Fruit fly (Drosophila melanogaster) whole organism, adult: ENCODE results near the gene CG5973.

Experiments
- CG14711 ChIP-seq: fragments of 200-800 bp; sonication (Bioruptor generic); optimal IDR thresholded peaks from 2 replicates; lab custom pipeline; 2018; ENCODE audit warnings: missing biosample characterization, mild to moderate bottlenecking, missing genetic modification characterization, moderate library complexity
- CG1620 ChIP-seq: fragments of 200-800 bp; sonication (Bioruptor generic); optimal IDR thresholded peaks from 2 replicates; lab custom pipeline; 2016; ENCODE audit warnings: missing biosample characterization, missing genetic modification characterization
- CG5204 ChIP-seq: fragments of 200-800 bp; sonication (Bioruptor generic); optimal IDR thresholded peaks from 2 replicates; lab custom pipeline; 2016; ENCODE audit warnings: missing biosample characterization, missing genetic modification characterization
- CG7045 ChIP-seq: fragments of 200-800 bp; sonication (Bioruptor generic); optimal IDR thresholded peaks from 2 replicates; lab custom pipeline; 2017; ENCODE audit warnings: missing biosample characterization, mild to moderate bottlenecking, missing genetic modification characterization
- Hr96 ChIP-seq: fragments of 200-800 bp; sonication (Bioruptor generic); optimal IDR thresholded peaks from 2 replicates; lab custom pipeline; 2016; ENCODE audit warnings: missing biosample characterization, missing genetic modification characterization
- Mnt ChIP-seq: fragments of 200-800 bp; sonication (Bioruptor generic); optimal IDR thresholded peaks from 2 replicates; lab custom pipeline; 2016; ENCODE audit warnings: missing biosample characterization, mild to moderate bottlenecking, missing genetic modification characterization
- bab1 ChIP-seq: fragments of 200-800 bp; sonication (Bioruptor generic); optimal IDR thresholded peaks from 3 replicates; lab custom pipeline; 2019; ENCODE audit warnings: missing biosample characterization, mild to moderate bottlenecking, missing genetic modification characterization, moderate library complexity
- pad ChIP-seq: fragments of 200-800 bp; sonication (Bioruptor generic); optimal IDR thresholded peaks from 3 replicates; lab custom pipeline; 2017; ENCODE audit warnings: missing biosample characterization, missing genetic modification characterization, mild to moderate bottlenecking, moderate library complexity, missing genetic modification reagents
- toe ChIP-seq: fragments of 200-800 bp; sonication (Bioruptor generic); optimal IDR thresholded peaks from 2 replicates; lab custom pipeline; 2016; ENCODE audit warnings: missing biosample characterization, missing genetic modification characterization

DNA sequence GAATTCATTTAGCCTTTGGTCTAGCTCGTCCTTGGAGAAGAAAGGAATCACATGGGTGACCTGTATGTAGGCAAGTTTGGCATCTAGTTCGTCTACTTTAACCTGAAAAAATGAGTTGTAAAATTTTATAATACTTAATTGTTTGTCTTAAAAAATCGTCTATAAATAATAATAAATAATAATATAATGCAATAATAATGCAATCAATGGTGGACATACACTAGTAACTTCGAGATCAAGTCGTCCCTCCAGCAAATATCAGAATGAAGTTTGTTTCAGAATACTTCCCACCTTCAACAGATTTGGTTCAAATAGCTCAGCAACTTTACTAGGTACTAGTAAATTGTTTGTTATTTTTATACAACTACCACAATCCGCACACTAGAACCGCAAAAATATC is 37.1 kb downstream of the CG5973 start, which contains the start of gene CG6441:
- TF ChIP-seq CG1620 = no peak
- no peak for TF ChIP-seq toe (GFP tag; lab: Kevin White, UChicago)
- no peak for TF ChIP-seq CG5204 (GFP tag; lab: Kevin White, UChicago)
- no peak for TF ChIP-seq Hr96 (GFP tag; lab: Kevin White, UChicago)
- TF ChIP-seq CG7045 (GFP tag; lab: Kevin White, UChicago) = no peak
- no peak for TF ChIP-seq bab1
- TF ChIP-seq CG14711 (tag; lab: Kevin White, UChicago) = no peak
- no peak for TF ChIP-seq Mnt
- no peak for TF ChIP-seq pad (GFP tag; lab: Kevin White, UChicago)
